Worm (Caenorhabditis elegans): ENCODE measurements around the gene pqn-39.

- TF ChIP-seq nhr-28 (tag; optimal IDR thresholded peaks at IDR 0.05) = no peak
- TF ChIP-seq pha-4 (tag; optimal IDR thresholded peaks at IDR 0.05) = no peak
- TF ChIP-seq elt-2 (tag; optimal IDR thresholded peaks at IDR 0.05) = no peak
- TF ChIP-seq nhr-23 (tag; optimal IDR thresholded peaks at IDR 0.05) = no peak
- no peak for TF ChIP-seq nhr-11 (tag; optimal IDR thresholded peaks at IDR 0.05)
- TF ChIP-seq ztf-11 (tag; optimal IDR thresholded peaks at IDR 0.05) = no peak
- TF ChIP-seq lin-15B (tag; optimal IDR thresholded peaks at IDR 0.05) = no peak
- TF ChIP-seq elt-3 (tag; optimal IDR thresholded peaks at IDR 0.05) = no peak
- no peak for TF ChIP-seq nhr-12 (tag; optimal IDR thresholded peaks at IDR 0.05)
- TF ChIP-seq mml-1 (tag; optimal IDR thresholded peaks at IDR 0.05) = no peak
- no peak for TF ChIP-seq sea-2 (GFP tag; optimal IDR thresholded peaks at IDR 0.05)
- TF ChIP-seq nhr-76 (tag; optimal IDR thresholded peaks at IDR 0.05) = no peak
Measured at ce11 chrX:14012417-14012816, 43.9 kb upstream of the pqn-39 start, which contains the start of gene tbc-19.

Measured in whole organism, L3 larva.